Worm (Caenorhabditis elegans) whole organism, late embryonic: ENCODE data around the gene twf-2.

Source experiments
- F13H6.1 ChIP-seq: sonication (generic microtip); optimal IDR thresholded peaks from 2 replicates; lab custom pipeline; 2016; ENCODE audit warnings: missing genetic modification characterization, missing compliant biosample characterization
- ama-1 ChIP-seq: fragments of 150-350 bp; optimal IDR thresholded peaks from 2 replicates; lab custom pipeline; 2014
- ceh-9 ChIP-seq: sonication (generic microtip); optimal IDR thresholded peaks from 2 replicates; lab custom pipeline; 2016; ENCODE audit warnings: mild to moderate bottlenecking, missing genetic modification characterization, inconsistent platforms, missing compliant biosample characterization
- nhr-11 ChIP-seq: fragments of 150-350 bp; optimal IDR thresholded peaks from 2 replicates; lab custom pipeline; 2014; ENCODE audit warnings: missing biosample characterization, missing genetic modification characterization
- nhr-232 ChIP-seq: sonication (generic microtip); optimal IDR thresholded peaks from 2 replicates; lab custom pipeline; 2016; ENCODE audit warnings: missing genetic modification characterization, missing compliant biosample characterization
- pha-4 ChIP-seq: fragments of 150-350 bp; optimal IDR thresholded peaks from 2 replicates; lab custom pipeline; 2018; ENCODE audit warnings: missing biosample characterization, missing genetic modification reagents, missing genetic modification characterization

ce11 chrX:16416790-16417330 lies 29.1 kb upstream of the twf-2 start, which contains the start of gene eat-17:
- TF ChIP-seq F13H6.1, result no peak
- TF ChIP-seq pha-4 (tag; lab: Kevin White, UChicago), result no peak
- no peak for TF ChIP-seq ama-1 (lab: Kevin White, UChicago)
- TF ChIP-seq ceh-9, result no peak
- no peak for TF ChIP-seq nhr-232 (tag; lab: Kevin White, UChicago)
- TF ChIP-seq nhr-11 (tag; lab: Kevin White, UChicago), result no peak
